Worm (Caenorhabditis elegans) whole organism, L4/young adult: Measurements from ENCODE around the gene gba-2.

Source experiments
- W03F9.2 ChIP-seq: fragments of 150-350 bp; optimal IDR thresholded peaks from 2 replicates; lab custom pipeline; 2014; ENCODE audit warnings: missing biosample characterization, missing genetic modification characterization
- dao-5 ChIP-seq: sonication (generic microtip); optimal IDR thresholded peaks from 2 replicates; lab custom pipeline; 2016; ENCODE audit warnings: missing genotype, missing genetic modification characterization, moderate library complexity, missing compliant biosample characterization
- him-1 ChIP-seq: sonication (generic microtip); optimal IDR thresholded peaks from 2 replicates; lab custom pipeline; 2016; ENCODE audit warnings: missing genotype, missing genetic modification reagents, missing genetic modification characterization, missing compliant biosample characterization

gba-2 gene

ce11 chrII:2202147-2202546 is 15.9 kb upstream of the gba-2 start:
- no peak for TF ChIP-seq him-1 (tag; lab: Kevin White, UChicago)
- TF ChIP-seq W03F9.2 (tag; lab: Kevin White, UChicago): no peak

ce11 chrII:2197555-2198288 is 11.5 kb upstream of the gba-2 start, which contains the start of gene C33C12.1:
Gene C33C12.1, plus strand, starts transcription at chrII:2198238.
- TF ChIP-seq him-1 (tag; lab: Kevin White, UChicago) (peak; percentile 7), dao-5 (tag; lab: Kevin White, UChicago) (no peak), W03F9.2 (tag; lab: Kevin White, UChicago) (no peak)

- TF ChIP-seq W03F9.2 (tag; lab: Kevin White, UChicago) (no peak), dao-5 (tag; lab: Kevin White, UChicago) (no peak), him-1 (tag; lab: Kevin White, UChicago) (no peak)
Measured at ce11 chrII:2196742-2197141, 10.5 kb upstream of the gba-2 start.

- TF ChIP-seq W03F9.2 (tag; lab: Kevin White, UChicago) (no peak), dao-5 (tag; lab: Kevin White, UChicago) (no peak), him-1 (tag; lab: Kevin White, UChicago) (no peak)
Measured at ce11 chrII:2195541-2195940, 9.3 kb upstream of the gba-2 start.

ce11 chrII:2192267-2192666 is 6.0 kb upstream of the gba-2 start:
- TF ChIP-seq him-1 (tag; lab: Kevin White, UChicago) (no peak), dao-5 (tag; lab: Kevin White, UChicago) (no peak), W03F9.2 (tag; lab: Kevin White, UChicago) (no peak)

ce11 chrII:2191383-2191782 is 5.1 kb upstream of the gba-2 start:
- TF ChIP-seq W03F9.2 (tag; lab: Kevin White, UChicago) (no peak), him-1 (tag; lab: Kevin White, UChicago) (no peak)

- TF ChIP-seq him-1 (tag; lab: Kevin White, UChicago): no peak
- TF ChIP-seq dao-5 (tag; lab: Kevin White, UChicago): no peak
- TF ChIP-seq W03F9.2 (tag; lab: Kevin White, UChicago): no peak
Measured at ce11 chrII:2190522-2190921, 4.3 kb upstream of the gba-2 start.

- TF ChIP-seq W03F9.2 (tag; lab: Kevin White, UChicago): no peak
- TF ChIP-seq him-1 (tag; lab: Kevin White, UChicago): no peak
- no peak for TF ChIP-seq dao-5 (tag; lab: Kevin White, UChicago)
Measured at ce11 chrII:2189357-2189756, 3.1 kb upstream of the gba-2 start, which contains the start of gene mtq-2. Gene mtq-2, minus strand, starts transcription at chrII:2189457.

ce11 chrII:2186730-2187129 is 496 bp upstream of the gba-2 start:
- no peak for TF ChIP-seq dao-5 (tag; lab: Kevin White, UChicago)
- no peak for TF ChIP-seq him-1 (tag; lab: Kevin White, UChicago)
- no peak for TF ChIP-seq W03F9.2 (tag; lab: Kevin White, UChicago)

ce11 chrII:2177735-2178134 is 8.5 kb downstream of the gba-2 start:
- TF ChIP-seq dao-5 (tag; lab: Kevin White, UChicago): no peak
- no peak for TF ChIP-seq W03F9.2 (tag; lab: Kevin White, UChicago)
- TF ChIP-seq him-1 (tag; lab: Kevin White, UChicago): no peak

ce11 chrII:2176688-2177087 is 9.5 kb downstream of the gba-2 start, which contains the start of gene gba-1:
Gene gba-1, plus strand, starts transcription at chrII:2176741.
- TF ChIP-seq dao-5 (tag; lab: Kevin White, UChicago): no peak
- no peak for TF ChIP-seq him-1 (tag; lab: Kevin White, UChicago)
- no peak for TF ChIP-seq W03F9.2 (tag; lab: Kevin White, UChicago)

- TF ChIP-seq dao-5 (tag; lab: Kevin White, UChicago) (no peak), W03F9.2 (tag; lab: Kevin White, UChicago) (no peak), him-1 (tag; lab: Kevin White, UChicago) (no peak)
Measured at ce11 chrII:2175367-2175766, 10.9 kb downstream of the gba-2 start, which contains the start of gene C33C12.7. Gene C33C12.7, minus strand, starts transcription at chrII:2175467.

- TF ChIP-seq dao-5 (tag; lab: Kevin White, UChicago) (no peak), W03F9.2 (tag; lab: Kevin White, UChicago) (no peak), him-1 (tag; lab: Kevin White, UChicago) (no peak)
Measured at ce11 chrII:2170085-2170484, 16.1 kb downstream of the gba-2 start, which contains the start of gene C33C12.12. Gene C33C12.12, minus strand, starts transcription at chrII:2170185.

ce11 chrII:2168374-2168773 is 17.9 kb downstream of the gba-2 start, which contains the start of gene fbxb-38:
Gene fbxb-38, minus strand, starts transcription at chrII:2168763.
- TF ChIP-seq dao-5 (tag; lab: Kevin White, UChicago) (no peak), W03F9.2 (tag; lab: Kevin White, UChicago) (no peak), him-1 (tag; lab: Kevin White, UChicago) (no peak)
